Worm (Caenorhabditis elegans): ENCODE measurements around the gene ets-6.

The ets-6 gene

ce11 chrV:7600149-7600548 is 19.8 kb upstream of the ets-6 start, which contains the start of gene C50E3.9:
Gene C50E3.9, minus strand, starts transcription at chrV:7600249.
- TF ChIP-seq zag-1 (tag; optimal IDR thresholded peaks at IDR 0.05) (no peak), fos-1 (tag; optimal IDR thresholded peaks at IDR 0.05) (no peak), ztf-11 (tag; optimal IDR thresholded peaks at IDR 0.05) (no peak), lsy-2 (tag; optimal IDR thresholded peaks at IDR 0.05) (no peak), elt-1 (tag; optimal IDR thresholded peaks at IDR 0.05) (no peak), nhr-25 (tag; optimal IDR thresholded peaks at IDR 0.05) (no peak), ZK546.5 (tag; optimal IDR thresholded peaks at IDR 0.05) (no peak), skn-1 (tag; optimal IDR thresholded peaks at IDR 0.05) (no peak), ztf-1 (GFP tag; conservative IDR thresholded peaks at IDR 0.05) (no peak), sma-9 (GFP tag; optimal IDR thresholded peaks at IDR 0.05) (no peak), sma-9 (tag; optimal IDR thresholded peaks at IDR 0.05) (no peak), ceh-82 (tag; optimal IDR thresholded peaks at IDR 0.05) (no peak), unc-62 (GFP tag; optimal IDR thresholded peaks at IDR 0.05) (no peak), ceh-16 (tag; optimal IDR thresholded peaks at IDR 0.05) (no peak), ztf-4 (tag; optimal IDR thresholded peaks at IDR 0.05) (no peak), ama-1 (optimal IDR thresholded peaks at IDR 0.05) (no peak), elt-3 (tag; optimal IDR thresholded peaks at IDR 0.05) (no peak), nhr-12 (tag; optimal IDR thresholded peaks at IDR 0.05) (no peak), nhr-21 (tag; optimal IDR thresholded peaks at IDR 0.05) (no peak)

- TF ChIP-seq nhr-11 (tag; optimal IDR thresholded peaks at IDR 0.05) (no peak), aly-2 (tag; optimal IDR thresholded peaks at IDR 0.05) (no peak), alr-1 (tag; optimal IDR thresholded peaks at IDR 0.05) (no peak), unc-39 (tag; optimal IDR thresholded peaks at IDR 0.05) (no peak), egl-27 (tag; optimal IDR thresholded peaks at IDR 0.05) (no peak), crh-2 (tag; optimal IDR thresholded peaks at IDR 0.05) (no peak), elt-1 (tag; optimal IDR thresholded peaks at IDR 0.05) (no peak), ama-1 (optimal IDR thresholded peaks at IDR 0.05) (no peak), C34F6.9 (tag; optimal IDR thresholded peaks at IDR 0.05) (no peak), lsy-2 (tag; optimal IDR thresholded peaks at IDR 0.05) (no peak), R02D3.7 (tag; optimal IDR thresholded peaks at IDR 0.05) (no peak), lin-39 (tag; optimal IDR thresholded peaks at IDR 0.05) (no peak)
These were observed 17.9 kb upstream of the ets-6 start, which contains the start of gene C50E3.7 for ce11 chrV:7598269-7598668. Gene C50E3.7, minus strand, starts transcription at chrV:7598369.

ce11 chrV:7595132-7595531 is 14.8 kb upstream of the ets-6 start:
- TF ChIP-seq nhr-21 (tag; optimal IDR thresholded peaks at IDR 0.05) (no peak), snpc-4 (tag; optimal IDR thresholded peaks at IDR 0.05) (peak; percentile 24), aly-2 (tag; optimal IDR thresholded peaks at IDR 0.05) (no peak), ztf-1 (GFP tag; conservative IDR thresholded peaks at IDR 0.05) (no peak)

- TF ChIP-seq nhr-237 (tag; optimal IDR thresholded peaks at IDR 0.05), result no peak
- no peak for TF ChIP-seq nhr-10 (tag; optimal IDR thresholded peaks at IDR 0.05)
- no peak for TF ChIP-seq mbf-1 (tag; optimal IDR thresholded peaks at IDR 0.05)
- no peak for TF ChIP-seq gmeb-1 (tag; optimal IDR thresholded peaks at IDR 0.05)
- TF ChIP-seq alr-1 (tag; optimal IDR thresholded peaks at IDR 0.05), result no peak
- no peak for TF ChIP-seq elt-1 (tag; optimal IDR thresholded peaks at IDR 0.05)
- TF ChIP-seq lin-13 (GFP tag; optimal IDR thresholded peaks at IDR 0.05), result no peak
- TF ChIP-seq zag-1 (tag; optimal IDR thresholded peaks at IDR 0.05), result no peak
- no peak for TF ChIP-seq nhr-11 (tag; optimal IDR thresholded peaks at IDR 0.05)
- TF ChIP-seq lin-39 (tag; optimal IDR thresholded peaks at IDR 0.05), result no peak
- no peak for TF ChIP-seq nhr-129 (tag; optimal IDR thresholded peaks at IDR 0.05)
- TF ChIP-seq F13H6.1 (tag; optimal IDR thresholded peaks at IDR 0.05), result no peak
- TF ChIP-seq egl-27 (tag; optimal IDR thresholded peaks at IDR 0.05), result no peak
These were observed 10.1 kb upstream of the ets-6 start, which contains the start of gene C50E3.6 for ce11 chrV:7590454-7590853. Gene C50E3.6, minus strand, starts transcription at chrV:7590554.

- TF ChIP-seq nhr-6 (tag; optimal IDR thresholded peaks at IDR 0.05), result peak; percentile 31
- peak; percentile 13 for TF ChIP-seq fos-1 (tag; optimal IDR thresholded peaks at IDR 0.05)
- TF ChIP-seq snpc-4 (tag; optimal IDR thresholded peaks at IDR 0.05), result peak; percentile 30
- peak; percentile 63 for TF ChIP-seq sem-4 (tag; optimal IDR thresholded peaks at IDR 0.05)
- peak; percentile 26 to 82 for TF ChIP-seq lsy-2 (tag; optimal IDR thresholded peaks at IDR 0.05)
- peak; percentile 74 for TF ChIP-seq gmeb-1 (tag; optimal IDR thresholded peaks at IDR 0.05)
- TF ChIP-seq nhr-23 (tag; optimal IDR thresholded peaks at IDR 0.05), result no peak
- TF ChIP-seq crh-2 (tag; optimal IDR thresholded peaks at IDR 0.05), result peak; percentile 64
- TF ChIP-seq alr-1 (tag; optimal IDR thresholded peaks at IDR 0.05), result no peak
- no peak for TF ChIP-seq elt-1 (tag; optimal IDR thresholded peaks at IDR 0.05)
- peak; percentile 35 for TF ChIP-seq F13H6.1 (tag; optimal IDR thresholded peaks at IDR 0.05)
- no peak for TF ChIP-seq ceh-82 (tag; optimal IDR thresholded peaks at IDR 0.05)
- TF ChIP-seq unc-55 (GFP tag; optimal IDR thresholded peaks at IDR 0.05), result peak; percentile 81
- peak; percentile 57 for TF ChIP-seq sma-9 (GFP tag; optimal IDR thresholded peaks at IDR 0.05)
- no peak for TF ChIP-seq sma-9 (tag; optimal IDR thresholded peaks at IDR 0.05)
- no peak for TF ChIP-seq ztf-11 (tag; optimal IDR thresholded peaks at IDR 0.05)
- peak; percentile 82 for TF ChIP-seq C34F6.9 (tag; optimal IDR thresholded peaks at IDR 0.05)
- no peak for TF ChIP-seq elt-3 (tag; optimal IDR thresholded peaks at IDR 0.05)
- TF ChIP-seq sma-3 (GFP tag; optimal IDR thresholded peaks at IDR 0.05), result peak; percentile 60
These were observed 7.3 kb upstream of the ets-6 start, which contains the start of the genes F19F10.11 and C50E3.5 for ce11 chrV:7587637-7588036. Gene F19F10.11, minus strand, starts transcription at chrV:7587704. Gene C50E3.5, plus strand, starts transcription at chrV:7587996.
